Worm (Caenorhabditis elegans) whole organism, mixed stage, embryonic: Measurements from ENCODE around the gene pitr-1.

Experiments used
- drap-1 ChIP-seq: fragments of 200-800 bp; sonication (Bioruptor generic); optimal IDR thresholded peaks from 3 replicates; lab custom pipeline; 2018; ENCODE audit warnings: mild to moderate bottlenecking, missing genetic modification characterization, missing compliant biosample characterization
- elt-3 ChIP-seq: fragments of 150-350 bp; optimal IDR thresholded peaks from 2 replicates; lab custom pipeline; 2014; ENCODE audit warnings: missing biosample characterization, missing genetic modification characterization
- lsy-2 ChIP-seq: fragments of 150-350 bp; optimal IDR thresholded peaks from 2 replicates; lab custom pipeline; 2014; ENCODE audit warnings: missing biosample characterization, missing genetic modification characterization
- nhr-28 ChIP-seq: fragments of 150-350 bp; optimal IDR thresholded peaks from 2 replicates; lab custom pipeline; 2014; ENCODE audit warnings: missing biosample characterization, missing genetic modification characterization
- nhr-76 ChIP-seq: sonication (generic microtip); optimal IDR thresholded peaks from 2 replicates; lab custom pipeline; 2017; ENCODE audit warnings: missing biosample characterization, missing genetic modification characterization
- snpc-4 ChIP-seq: fragments of 150-350 bp; optimal IDR thresholded peaks from 2 replicates; lab custom pipeline; 2014; ENCODE audit warnings: missing biosample characterization, missing genetic modification characterization
- unc-62 ChIP-seq: fragments of 150-350 bp; optimal IDR thresholded peaks from 2 replicates; lab custom pipeline; 2014; ENCODE audit warnings: missing biosample characterization, missing genetic modification reagents, missing genetic modification characterization
- ztf-11 ChIP-seq: fragments of 150-350 bp; optimal IDR thresholded peaks from 2 replicates; lab custom pipeline; 2014; ENCODE audit warnings: missing biosample characterization, missing genetic modification characterization

DNA sequence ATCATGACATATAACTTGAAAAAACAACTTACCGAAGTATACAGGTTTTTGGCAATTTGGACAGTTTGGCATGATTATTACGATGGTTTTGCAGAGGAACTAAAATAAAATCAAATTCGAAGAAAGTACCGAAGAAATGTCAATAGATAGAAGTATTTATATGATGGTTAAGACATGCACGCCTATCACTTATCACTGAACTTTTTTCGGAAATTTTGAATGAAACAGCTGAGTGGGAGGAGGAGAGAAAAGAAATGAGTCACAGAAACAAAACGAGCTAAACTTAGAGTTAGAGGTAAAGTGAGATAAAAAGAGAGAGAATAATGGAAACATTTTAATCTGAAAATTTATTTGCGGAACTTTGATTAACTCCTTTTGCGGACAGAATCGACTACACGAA is 51.4 kb downstream of the pitr-1 start, which contains the start of gene valv-1:
- no peak for TF ChIP-seq unc-62 (GFP tag; lab: Kevin White, UChicago)
- no peak for TF ChIP-seq elt-3
- no peak for TF ChIP-seq nhr-28 (tag; lab: Kevin White, UChicago)
- no peak for TF ChIP-seq ztf-11 (tag; lab: Kevin White, UChicago)
- no peak for TF ChIP-seq drap-1 (GFP tag; lab: Kevin White, UChicago)
- no peak for TF ChIP-seq nhr-76 (tag; lab: Kevin White, UChicago)
- no peak for TF ChIP-seq snpc-4 (tag; lab: Kevin White, UChicago)
- no peak for TF ChIP-seq lsy-2 (tag; lab: Kevin White, UChicago)
